Worm (Caenorhabditis elegans) whole organism, L4 larva: Measurements from ENCODE around the gene ZK470.6.

Experiments
- F10B5.3 ChIP-seq: sonication (generic microtip); optimal IDR thresholded peaks from 2 replicates; lab custom pipeline; 2016; ENCODE audit warnings: mild to moderate bottlenecking, missing genetic modification characterization, missing compliant biosample characterization
- F26F4.8 ChIP-seq: fragments of 200-800 bp; sonication (Bioruptor generic); conservative IDR thresholded peaks from 2 replicates; pipeline ENCODE4 v1.3.6; 2022; ENCODE audit warnings: missing genetic modification characterization, missing compliant biosample characterization
- F44E2.7 ChIP-seq: fragments of 200-800 bp; sonication (Bioruptor generic); IDR thresholded peaks from 2 replicates; pipeline ENCODE4 v2.1.2; 2022; ENCODE audit warnings: missing genetic modification characterization, missing compliant biosample characterization
- T26A8.4 ChIP-seq: fragments of 200-800 bp; sonication (Bioruptor generic); IDR thresholded peaks from 2 replicates; pipeline ENCODE4 v1.3.6; 2022; ENCODE audit warnings: missing genetic modification characterization, missing compliant biosample characterization
- Y48G9A.11 ChIP-seq: fragments of 200-800 bp; sonication (Bioruptor generic); IDR thresholded peaks from 2 replicates; pipeline ENCODE4 v1.3.6; 2022; ENCODE audit warnings: missing genetic modification reagents, missing genetic modification characterization, missing compliant biosample characterization
- Y5F2A.4 ChIP-seq: fragments of 200-800 bp; sonication (Bioruptor generic); optimal IDR thresholded peaks from 2 replicates; lab custom pipeline; 2018; ENCODE audit warnings: mild to moderate bottlenecking, missing genetic modification characterization, missing compliant biosample characterization
- Y75B8A.6 ChIP-seq: fragments of 200-800 bp; sonication (Bioruptor generic); IDR thresholded peaks from 2 replicates; pipeline ENCODE4 v1.3.6; 2022; ENCODE audit warnings: missing genetic modification reagents, missing genetic modification characterization, missing compliant biosample characterization
- ZK546.5 ChIP-seq, 2 experiments: sonication (generic microtip); optimal IDR thresholded peaks; 2 replicates each; lab custom pipeline; 2017; ENCODE audit warnings: missing biosample characterization in 2 of 2, missing genetic modification characterization in 2 of 2
- aha-1 ChIP-seq: fragments of 150-350 bp; peaks from one replicate; lab custom pipeline; 2014; ENCODE audit warnings: missing biosample characterization, missing genetic modification characterization
- aly-2 ChIP-seq: sonication (generic microtip); optimal IDR thresholded peaks from 2 replicates; lab custom pipeline; 2018; ENCODE audit warnings: missing biosample characterization, missing genetic modification characterization
- ama-1 ChIP-seq: fragments of 150-350 bp; optimal IDR thresholded peaks from 2 replicates; lab custom pipeline; 2014; ENCODE audit warnings: inconsistent platforms, mixed read lengths
- attf-4 ChIP-seq: sonication (generic microtip); optimal IDR thresholded peaks from 3 replicates; lab custom pipeline; 2017; ENCODE audit warnings: missing biosample characterization, missing genetic modification characterization
- ceh-28 ChIP-seq: fragments of 150-350 bp; optimal IDR thresholded peaks from 2 replicates; lab custom pipeline; 2014; ENCODE audit warnings: missing biosample characterization, missing genetic modification reagents, missing genetic modification characterization
- ceh-32 ChIP-seq: sonication (generic microtip); optimal IDR thresholded peaks from 2 replicates; lab custom pipeline; 2016; ENCODE audit warnings: mild to moderate bottlenecking, missing genetic modification characterization, missing compliant biosample characterization; ENCODE audit not compliant: poor library complexity
- ceh-62 ChIP-seq: sonication (generic microtip); optimal IDR thresholded peaks from 2 replicates; lab custom pipeline; 2017; ENCODE audit warnings: missing biosample characterization, missing genetic modification characterization
- ceh-82 ChIP-seq: sonication (generic microtip); optimal IDR thresholded peaks from 2 replicates; lab custom pipeline; 2017; ENCODE audit warnings: missing biosample characterization, missing genetic modification characterization
- ces-1 ChIP-seq: fragments of 150-350 bp; sonication (generic microtip); optimal IDR thresholded peaks from 4 replicates; lab custom pipeline; 2014; ENCODE audit warnings: missing biosample characterization, missing genetic modification reagents, missing genetic modification characterization
- cey-2 ChIP-seq: sonication (generic microtip); optimal IDR thresholded peaks from 3 replicates; lab custom pipeline; 2017; ENCODE audit warnings: missing genetic modification characterization, mild to moderate bottlenecking, missing compliant biosample characterization, antibody characterized with exemption, borderline replicate concordance; ENCODE audit not compliant: insufficient read depth
- ctbp-1 ChIP-seq: fragments of 200-800 bp; sonication (Bioruptor generic); IDR thresholded peaks from 2 replicates; pipeline ENCODE4 v1.3.6; 2022; ENCODE audit warnings: missing genetic modification reagents, missing genetic modification characterization, missing compliant biosample characterization
- dpl-1 ChIP-seq: fragments of 150-350 bp; optimal IDR thresholded peaks from 2 replicates; lab custom pipeline; 2014; ENCODE audit warnings: missing biosample characterization, missing genetic modification reagents, missing genetic modification characterization
- egl-27 ChIP-seq: sonication (generic microtip); optimal IDR thresholded peaks from 3 replicates; lab custom pipeline; 2017; ENCODE audit warnings: missing biosample characterization, missing genetic modification reagents, missing genetic modification characterization
- egl-43 ChIP-seq: fragments of 200-800 bp; sonication (Bioruptor generic); IDR thresholded peaks from 2 replicates; pipeline ENCODE4 v1.3.6; 2022; ENCODE audit warnings: missing genetic modification reagents, missing genetic modification characterization, missing compliant biosample characterization
- fos-1 ChIP-seq: fragments of 150-350 bp; optimal IDR thresholded peaks from 2 replicates; lab custom pipeline; 2014; ENCODE audit warnings: missing biosample characterization, missing genetic modification characterization
- hif-1 ChIP-seq, 2 experiments: sonication (generic microtip); optimal IDR thresholded peaks; 2 replicates each; lab custom pipeline; 2016 to 2017; ENCODE audit warnings: missing compliant biosample characterization in 2 of 2, missing genetic modification characterization in 2 of 2, missing genetic modification reagents in 2 of 2, missing genotype in 2 of 2, mild to moderate bottlenecking in 1 of 2
- hlh-11 ChIP-seq: fragments of 200-800 bp; sonication (Bioruptor generic); optimal IDR thresholded peaks from 2 replicates; lab custom pipeline; 2018; ENCODE audit warnings: mild to moderate bottlenecking, missing genetic modification characterization, missing compliant biosample characterization
- hmg-1.1 ChIP-seq: fragments of 200-800 bp; sonication (Bioruptor generic); IDR thresholded peaks from 2 replicates; pipeline ENCODE4 v1.3.6; 2022; ENCODE audit warnings: missing genetic modification reagents, missing genetic modification characterization, missing compliant biosample characterization
- jun-1 ChIP-seq: fragments of 150-350 bp; optimal IDR thresholded peaks from 2 replicates; lab custom pipeline; 2014; ENCODE audit warnings: missing biosample characterization, missing genetic modification reagents, missing genetic modification characterization
- lin-13 ChIP-seq: fragments of 150-350 bp; optimal IDR thresholded peaks from 2 replicates; lab custom pipeline; 2014; ENCODE audit warnings: missing biosample characterization, missing genetic modification reagents, missing genetic modification characterization
- madf-9 ChIP-seq: fragments of 200-800 bp; sonication (Bioruptor generic); conservative IDR thresholded peaks from 2 replicates; pipeline ENCODE4 v1.3.6; 2022; ENCODE audit warnings: missing genetic modification reagents, missing genetic modification characterization, missing compliant biosample characterization
- mdt-29 ChIP-seq: fragments of 200-800 bp; sonication (Bioruptor generic); IDR thresholded peaks from 2 replicates; pipeline ENCODE4 v1.3.6; 2022; ENCODE audit warnings: missing genetic modification reagents, missing genetic modification characterization, missing compliant biosample characterization
- mes-2 ChIP-seq: sonication (generic microtip); optimal IDR thresholded peaks from 2 replicates; lab custom pipeline; 2016; ENCODE audit warnings: missing genotype, mild to moderate bottlenecking, missing genetic modification characterization, missing compliant biosample characterization; ENCODE audit not compliant: poor library complexity, severe bottlenecking
- nhr-11 ChIP-seq: fragments of 150-350 bp; optimal IDR thresholded peaks from 2 replicates; lab custom pipeline; 2014; ENCODE audit warnings: missing biosample characterization, missing genetic modification characterization
- nhr-28 ChIP-seq: fragments of 150-350 bp; optimal IDR thresholded peaks from 2 replicates; lab custom pipeline; 2014; ENCODE audit warnings: missing biosample characterization, missing genetic modification characterization
- nhr-48 ChIP-seq: sonication (generic microtip); optimal IDR thresholded peaks from 2 replicates; lab custom pipeline; 2016; ENCODE audit warnings: mild to moderate bottlenecking, missing genetic modification characterization, missing compliant biosample characterization
- nhr-6 ChIP-seq: fragments of 150-350 bp; optimal IDR thresholded peaks from 2 replicates; lab custom pipeline; 2014; ENCODE audit warnings: missing biosample characterization, missing genetic modification characterization
- nhr-76 ChIP-seq: fragments of 150-350 bp; optimal IDR thresholded peaks from 2 replicates; lab custom pipeline; 2014; ENCODE audit warnings: missing biosample characterization, missing genetic modification characterization
- php-3 ChIP-seq: fragments of 200-800 bp; sonication (Bioruptor generic); IDR thresholded peaks from 2 replicates; pipeline ENCODE4 v1.3.6; 2022; ENCODE audit warnings: missing genetic modification reagents, missing genetic modification characterization, missing compliant biosample characterization
- rbr-2 ChIP-seq: sonication (generic microtip); optimal IDR thresholded peaks from 2 replicates; lab custom pipeline; 2016; ENCODE audit warnings: missing genotype, missing genetic modification characterization, missing compliant biosample characterization
- saeg-2 ChIP-seq: fragments of 200-800 bp; sonication (Bioruptor generic); IDR thresholded peaks from 2 replicates; pipeline ENCODE4 v1.3.6; 2022; ENCODE audit warnings: missing genetic modification reagents, missing genetic modification characterization, missing compliant biosample characterization
- sdz-12 ChIP-seq: fragments of 200-800 bp; sonication (Bioruptor generic); optimal IDR thresholded peaks from 2 replicates; lab custom pipeline; 2018; ENCODE audit warnings: mild to moderate bottlenecking, missing genetic modification characterization, missing compliant biosample characterization
- skn-1 ChIP-seq: fragments of 150-350 bp; optimal IDR thresholded peaks from 2 replicates; lab custom pipeline; 2014; ENCODE audit warnings: missing biosample characterization, missing genetic modification characterization
- snpc-1.2 ChIP-seq: fragments of 200-800 bp; sonication (Bioruptor generic); IDR thresholded peaks from 2 replicates; pipeline ENCODE4 v1.3.6; 2022; ENCODE audit warnings: missing genetic modification reagents, missing genetic modification characterization, missing compliant biosample characterization
- spr-3 ChIP-seq: fragments of 200-800 bp; sonication (Bioruptor generic); optimal IDR thresholded peaks from 2 replicates; lab custom pipeline; 2018; ENCODE audit warnings: mild to moderate bottlenecking, missing genetic modification characterization, missing compliant biosample characterization
- tag-97 ChIP-seq: fragments of 200-800 bp; sonication (Bioruptor generic); IDR thresholded peaks from 2 replicates; pipeline ENCODE4 v1.3.6; 2022; ENCODE audit warnings: missing genetic modification characterization, missing compliant biosample characterization
- unc-130 ChIP-seq: sonication (generic microtip); optimal IDR thresholded peaks from 2 replicates; lab custom pipeline; 2016; ENCODE audit warnings: missing genetic modification reagents, missing genetic modification characterization, missing compliant biosample characterization
- unc-62 ChIP-seq, 3 experiments: fragments of 150-350 bp in 1 of 3; sonication (generic microtip); optimal IDR thresholded peaks in 2 of 3; peaks in 1 of 3; 1 replicate in 1 of 3; 2 replicates in 2 of 3; lab custom pipeline; 2014 to 2017; ENCODE audit warnings: missing biosample characterization in 3 of 3, missing genetic modification characterization in 3 of 3, missing genetic modification reagents in 3 of 3, missing genotype in 1 of 3
- vab-7 ChIP-seq: fragments of 200-800 bp; sonication (Bioruptor generic); IDR thresholded peaks from 2 replicates; pipeline ENCODE4 v1.3.6; 2022; ENCODE audit warnings: missing genetic modification reagents, missing genetic modification characterization, missing compliant biosample characterization
- zfp-2 ChIP-seq: sonication (generic microtip); optimal IDR thresholded peaks from 2 replicates; lab custom pipeline; 2016; ENCODE audit warnings: mild to moderate bottlenecking, missing genetic modification characterization, missing compliant biosample characterization
- zip-11 ChIP-seq: fragments of 200-800 bp; sonication (Bioruptor generic); IDR thresholded peaks from 2 replicates; pipeline ENCODE4 v1.3.6; 2022; ENCODE audit warnings: missing genetic modification characterization, missing compliant biosample characterization
- zip-2 ChIP-seq: fragments of 150-350 bp; optimal IDR thresholded peaks from 2 replicates; lab custom pipeline; 2014; ENCODE audit warnings: missing biosample characterization, missing genetic modification characterization
- ztf-11 ChIP-seq: fragments of 150-350 bp; optimal IDR thresholded peaks from 2 replicates; lab custom pipeline; 2014; ENCODE audit warnings: missing biosample characterization, missing genetic modification characterization

The ZK470.6 gene

ce11 chrX:4137452-4138164 lies 39.7 kb downstream of the ZK470.6 start:
- TF ChIP-seq Y5F2A.4 (GFP tag; lab: Kevin White, UChicago), result no peak
- no peak for TF ChIP-seq ceh-82 (tag; lab: Kevin White, UChicago)
- TF ChIP-seq tag-97 (GFP tag; lab: Robert Waterston, UW), result no peak
- no peak for TF ChIP-seq ceh-32 (tag; lab: Kevin White, UChicago)
- peak; percentile 29 for TF ChIP-seq aha-1
- no peak for TF ChIP-seq F10B5.3 (tag; lab: Kevin White, UChicago)
- no peak for TF ChIP-seq ces-1 (GFP tag; lab: Kevin White, UChicago)
- no peak for TF ChIP-seq egl-27 (tag; lab: Kevin White, UChicago)
- TF ChIP-seq saeg-2 (GFP tag; lab: Robert Waterston, UW), result no peak
- peak; percentile 55 for TF ChIP-seq nhr-48 (tag; lab: Kevin White, UChicago)
- no peak for TF ChIP-seq skn-1 (tag; lab: Kevin White, UChicago)
- no peak for TF ChIP-seq ztf-11 (tag; lab: Kevin White, UChicago)
- no peak for TF ChIP-seq lin-13
- TF ChIP-seq nhr-6 (tag; lab: Kevin White, UChicago), result no peak
- peak; percentile 64 for TF ChIP-seq hlh-11 (tag; lab: Kevin White, UChicago)
- TF ChIP-seq rbr-2 (tag; lab: Kevin White, UChicago), result peak; percentile 53
- no peak for TF ChIP-seq hmg-1.1 (GFP tag; lab: Robert Waterston, UW)
- peak in 1 of 2 experiments; percentile 56 for TF ChIP-seq hif-1 (tag; optimal IDR thresholded peaks at IDR 0.05; lab: Kevin White, UChicago)
- TF ChIP-seq mdt-29 (GFP tag; lab: Robert Waterston, UW), result no peak
- TF ChIP-seq attf-4 (tag; lab: Kevin White, UChicago), result no peak
- TF ChIP-seq F44E2.7 (GFP tag; lab: Robert Waterston, UW), result no peak
- no peak for TF ChIP-seq madf-9 (GFP tag; lab: Robert Waterston, UW)
- no peak for TF ChIP-seq ama-1 (lab: Kevin White, UChicago)
- peak; percentile 22; the same call in 1 of the 2 replicates for TF ChIP-seq T26A8.4 (GFP tag; lab: Robert Waterston, UW)
- TF ChIP-seq fos-1 (tag; lab: Kevin White, UChicago), result no peak
- no peak for TF ChIP-seq egl-43
- no peak for TF ChIP-seq unc-62 (GFP tag; optimal IDR thresholded peaks at IDR 0.05 in 1 of 2; lab: Kevin White, UChicago)
- no peak for TF ChIP-seq unc-62 (tag; optimal IDR thresholded peaks at IDR 0.05; lab: Kevin White, UChicago)
- TF ChIP-seq nhr-11 (tag; lab: Kevin White, UChicago), result no peak
- TF ChIP-seq zip-11, result no peak
- TF ChIP-seq sdz-12 (GFP tag; lab: Kevin White, UChicago), result no peak
- no peak for TF ChIP-seq zfp-2 (tag; lab: Kevin White, UChicago)
- TF ChIP-seq cey-2, result no peak
- TF ChIP-seq aly-2 (tag; lab: Kevin White, UChicago), result no peak
- no peak for TF ChIP-seq snpc-1.2 (GFP tag; lab: Robert Waterston, UW)
- TF ChIP-seq jun-1 (tag; lab: Kevin White, UChicago), result no peak
- TF ChIP-seq F26F4.8 (GFP tag; lab: Robert Waterston, UW), result no peak
- TF ChIP-seq vab-7 (GFP tag; lab: Robert Waterston, UW), result no peak
- TF ChIP-seq spr-3 (GFP tag; lab: Kevin White, UChicago), result no peak
- TF ChIP-seq mes-2, result peak; percentile 33
- no peak for TF ChIP-seq ceh-62
- no peak for TF ChIP-seq ceh-28 (tag; lab: Kevin White, UChicago)
- TF ChIP-seq dpl-1 (GFP tag; lab: Kevin White, UChicago), result no peak
- TF ChIP-seq nhr-28 (tag; lab: Kevin White, UChicago), result peak; percentile 57
- TF ChIP-seq ZK546.5 (tag; optimal IDR thresholded peaks at IDR 0.05; lab: Kevin White, UChicago), result no peak
- TF ChIP-seq Y75B8A.6, result no peak
- TF ChIP-seq Y48G9A.11, result no peak
- TF ChIP-seq ctbp-1 (GFP tag; lab: Robert Waterston, UW), result peak; percentile 59
- TF ChIP-seq php-3 (GFP tag; lab: Robert Waterston, UW), result no peak
- TF ChIP-seq unc-130, result no peak
- TF ChIP-seq nhr-76 (tag; lab: Kevin White, UChicago), result no peak
- no peak for TF ChIP-seq zip-2
